Worm (Caenorhabditis elegans) whole organism, midembryonic: Measurements from ENCODE around the gene nas-1.

Source experiments
- T22C8.4 ChIP-seq: fragments of 200-800 bp; sonication (Bioruptor generic); IDR thresholded peaks from 2 replicates; pipeline ENCODE4 v1.3.6; 2022; ENCODE audit warnings: missing genetic modification characterization, missing compliant biosample characterization
- cog-1 ChIP-seq: sonication (generic microtip); optimal IDR thresholded peaks from 2 replicates; lab custom pipeline; 2016; ENCODE audit warnings: missing genetic modification characterization, missing compliant biosample characterization
- flt-1 ChIP-seq: fragments of 200-800 bp; sonication (Bioruptor generic); IDR thresholded peaks from 2 replicates; pipeline ENCODE4 v1.3.6; 2022; ENCODE audit warnings: missing genetic modification characterization, missing compliant biosample characterization
- klf-2 ChIP-seq: fragments of 200-800 bp; sonication (Bioruptor generic); conservative IDR thresholded peaks from 2 replicates; pipeline ENCODE4 v1.3.6; 2022; ENCODE audit warnings: missing genetic modification reagents, missing genetic modification characterization, missing compliant biosample characterization
- med-1 ChIP-seq: sonication (generic microtip); optimal IDR thresholded peaks from 2 replicates; lab custom pipeline; 2017; ENCODE audit warnings: missing genetic modification characterization, mild to moderate bottlenecking, missing compliant biosample characterization, antibody characterized with exemption, missing genetic modification reagents; ENCODE audit not compliant: insufficient read depth
- ref-1 ChIP-seq: fragments of 200-800 bp; sonication (Bioruptor generic); conservative IDR thresholded peaks from 2 replicates; pipeline ENCODE4 v1.3.6; 2022; ENCODE audit warnings: missing genetic modification reagents, missing genetic modification characterization, missing compliant biosample characterization
- tab-1 ChIP-seq: fragments of 200-800 bp; sonication (Bioruptor generic); IDR thresholded peaks from 2 replicates; pipeline ENCODE4 v1.3.6; 2022; ENCODE audit warnings: missing genetic modification characterization, missing compliant biosample characterization
- ztf-23 ChIP-seq: fragments of 200-800 bp; sonication (Bioruptor generic); IDR thresholded peaks from 2 replicates; pipeline ENCODE4 v1.3.6; 2022; ENCODE audit warnings: missing genetic modification reagents, missing genetic modification characterization, missing compliant biosample characterization
- ztf-29 ChIP-seq: fragments of 200-800 bp; sonication (Bioruptor generic); IDR thresholded peaks from 2 replicates; pipeline ENCODE4 v1.3.6; 2022; ENCODE audit warnings: missing genetic modification reagents, missing genetic modification characterization, missing compliant biosample characterization

DNA sequence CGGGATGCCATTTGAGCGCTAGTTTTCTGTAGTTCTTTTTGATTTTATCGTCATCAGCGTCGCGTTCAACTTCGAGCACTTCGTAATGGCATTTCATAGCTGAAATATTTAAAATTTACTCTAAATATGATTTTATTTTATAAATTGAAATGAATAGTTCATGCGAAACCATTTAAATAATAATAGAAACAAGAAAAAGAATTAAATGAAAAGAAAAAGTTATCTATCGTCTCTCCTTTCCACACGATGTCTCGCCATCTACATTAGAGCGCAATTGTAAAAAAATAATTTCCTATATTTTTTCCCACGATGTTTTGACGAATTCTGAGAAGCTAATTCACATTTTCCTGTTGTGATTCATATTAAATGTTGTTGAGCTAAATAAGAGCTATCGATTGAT is 12.4 kb upstream of the nas-1 start, which contains the start of gene dnj-17:
- TF ChIP-seq klf-2 (GFP tag; lab: Robert Waterston, UW) = no peak
- no peak for TF ChIP-seq med-1 (GFP tag; lab: Kevin White, UChicago)
- no peak for TF ChIP-seq flt-1
- TF ChIP-seq ref-1 (GFP tag; lab: Robert Waterston, UW) = no peak
- no peak for TF ChIP-seq T22C8.4 (GFP tag; lab: Robert Waterston, UW)
- no peak for TF ChIP-seq ztf-29 (GFP tag; lab: Robert Waterston, UW)
- no peak for TF ChIP-seq cog-1 (tag; lab: Kevin White, UChicago)
- no peak for TF ChIP-seq tab-1 (GFP tag; lab: Robert Waterston, UW)
- TF ChIP-seq ztf-23 (GFP tag; lab: Robert Waterston, UW) = no peak
